Fruit fly (Drosophila melanogaster) whole organism, adult: ENCODE measurements around the gene RhoGAP15B.

ENCODE experiments used
- CG11617 ChIP-seq: fragments of 200-800 bp; sonication (Bioruptor generic); optimal IDR thresholded peaks from 2 replicates; lab custom pipeline; 2017; ENCODE audit warnings: mild to moderate bottlenecking, missing biosample characterization, missing genetic modification reagents, missing genetic modification characterization
- CG12768 ChIP-seq: fragments of 200-800 bp; sonication (Bioruptor generic); optimal IDR thresholded peaks from 2 replicates; lab custom pipeline; 2017; ENCODE audit warnings: missing biosample characterization, missing genetic modification characterization, mild to moderate bottlenecking, moderate library complexity, missing genetic modification reagents
- CG14711 ChIP-seq: fragments of 200-800 bp; sonication (Bioruptor generic); optimal IDR thresholded peaks from 2 replicates; lab custom pipeline; 2018; ENCODE audit warnings: missing biosample characterization, mild to moderate bottlenecking, missing genetic modification characterization, moderate library complexity
- CG1620 ChIP-seq: fragments of 200-800 bp; sonication (Bioruptor generic); optimal IDR thresholded peaks from 2 replicates; lab custom pipeline; 2016; ENCODE audit warnings: missing biosample characterization, missing genetic modification characterization
- CG33017 ChIP-seq: fragments of 200-800 bp; sonication (Bioruptor generic); optimal IDR thresholded peaks from 2 replicates; lab custom pipeline; 2018; ENCODE audit warnings: missing biosample characterization, mild to moderate bottlenecking, missing genetic modification characterization, moderate library complexity
- CG5204 ChIP-seq: fragments of 200-800 bp; sonication (Bioruptor generic); optimal IDR thresholded peaks from 2 replicates; lab custom pipeline; 2016; ENCODE audit warnings: missing biosample characterization, missing genetic modification characterization
- CG7045 ChIP-seq: fragments of 200-800 bp; sonication (Bioruptor generic); optimal IDR thresholded peaks from 2 replicates; lab custom pipeline; 2017; ENCODE audit warnings: missing biosample characterization, mild to moderate bottlenecking, missing genetic modification characterization
- CG7101 ChIP-seq: fragments of 200-800 bp; sonication (Bioruptor generic); optimal IDR thresholded peaks from 2 replicates; lab custom pipeline; 2018; ENCODE audit warnings: missing biosample characterization, mild to moderate bottlenecking, missing genetic modification characterization, moderate library complexity
- Clk ChIP-seq: fragments of 200-800 bp; sonication (Bioruptor generic); optimal IDR thresholded peaks from 2 replicates; lab custom pipeline; 2017; ENCODE audit warnings: missing biosample characterization, missing genetic modification characterization
- Crg-1 ChIP-seq: fragments of 200-800 bp; sonication (Bioruptor generic); optimal IDR thresholded peaks from 2 replicates; lab custom pipeline; 2016; ENCODE audit warnings: missing biosample characterization, missing genetic modification characterization
- Hr96 ChIP-seq: fragments of 200-800 bp; sonication (Bioruptor generic); optimal IDR thresholded peaks from 2 replicates; lab custom pipeline; 2016; ENCODE audit warnings: missing biosample characterization, missing genetic modification characterization
- Mnt ChIP-seq: fragments of 200-800 bp; sonication (Bioruptor generic); optimal IDR thresholded peaks from 2 replicates; lab custom pipeline; 2016; ENCODE audit warnings: missing biosample characterization, mild to moderate bottlenecking, missing genetic modification characterization
- bab1 ChIP-seq: fragments of 200-800 bp; sonication (Bioruptor generic); optimal IDR thresholded peaks from 3 replicates; lab custom pipeline; 2019; ENCODE audit warnings: missing biosample characterization, mild to moderate bottlenecking, missing genetic modification characterization, moderate library complexity
- cic ChIP-seq: fragments of 200-800 bp; sonication (Bioruptor generic); optimal IDR thresholded peaks from 2 replicates; lab custom pipeline; 2017; ENCODE audit warnings: missing biosample characterization, mild to moderate bottlenecking, missing genetic modification characterization, moderate library complexity
- cnc ChIP-seq, 2 experiments: fragments of >200 bp; optimal IDR thresholded peaks; 2 replicates each; lab custom pipeline; 2017
- kay ChIP-seq: fragments of 200-800 bp; sonication (Bioruptor generic); peaks from one replicate; lab custom pipeline; 2016; ENCODE audit warnings: missing biosample characterization, missing genetic modification characterization, borderline replicate concordance
- ovo ChIP-seq: fragments of 200-800 bp; sonication (Bioruptor generic); optimal IDR thresholded peaks from 2 replicates; lab custom pipeline; 2016; ENCODE audit warnings: missing biosample characterization, missing genetic modification characterization
- pad ChIP-seq: fragments of 200-800 bp; sonication (Bioruptor generic); optimal IDR thresholded peaks from 3 replicates; lab custom pipeline; 2017; ENCODE audit warnings: missing biosample characterization, missing genetic modification characterization, mild to moderate bottlenecking, moderate library complexity, missing genetic modification reagents
- tj ChIP-seq: fragments of 200-800 bp; sonication (Bioruptor generic); optimal IDR thresholded peaks from 3 replicates; lab custom pipeline; 2017; ENCODE audit warnings: missing biosample characterization, mild to moderate bottlenecking, missing genetic modification characterization, moderate library complexity
- toe ChIP-seq: fragments of 200-800 bp; sonication (Bioruptor generic); optimal IDR thresholded peaks from 2 replicates; lab custom pipeline; 2016; ENCODE audit warnings: missing biosample characterization, missing genetic modification characterization

The RhoGAP15B gene

dm6 chrX:16907675-16908074 is 35.4 kb upstream of the RhoGAP15B start:
- no peak for TF ChIP-seq Hr96 (GFP tag; lab: Kevin White, UChicago)
- TF ChIP-seq kay = no peak
- no peak for TF ChIP-seq CG14711 (tag; lab: Kevin White, UChicago)
- no peak for TF ChIP-seq Crg-1 (GFP tag; lab: Kevin White, UChicago)
- no peak for TF ChIP-seq CG5204
- TF ChIP-seq CG12768 = no peak
- TF ChIP-seq CG33017 = no peak
- no peak for TF ChIP-seq ovo
- no peak for TF ChIP-seq CG7045 (GFP tag; lab: Kevin White, UChicago)
- no peak for TF ChIP-seq toe (GFP tag; lab: Kevin White, UChicago)
- TF ChIP-seq pad (GFP tag; lab: Kevin White, UChicago) = no peak
- no peak for TF ChIP-seq Mnt

DNA sequence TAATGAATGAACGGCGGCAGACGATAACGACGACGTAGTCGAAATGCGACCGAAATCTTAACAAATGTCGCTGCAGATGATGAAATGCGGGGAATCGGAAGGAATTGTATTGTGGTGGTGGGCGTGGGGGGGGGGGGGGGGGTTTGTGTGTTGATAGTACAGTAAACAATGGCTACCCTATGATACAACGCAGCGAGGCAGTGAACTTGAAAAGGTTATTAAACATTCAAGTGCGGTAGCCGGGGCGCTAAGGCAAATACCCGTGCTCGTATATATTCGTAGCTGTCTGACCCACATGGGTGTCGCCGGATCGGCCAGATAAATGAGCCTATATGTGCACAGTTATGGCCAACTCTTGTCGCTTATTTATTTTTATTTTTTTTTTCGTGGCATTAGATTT is 33.8 kb upstream of the RhoGAP15B start:
- TF ChIP-seq pad (GFP tag; lab: Kevin White, UChicago) (no peak), kay (no peak), ovo (no peak), CG12768 (no peak), Crg-1 (GFP tag; lab: Kevin White, UChicago) (no peak), Clk (GFP tag; lab: Kevin White, UChicago) (no peak), CG7101 (tag; lab: Kevin White, UChicago) (no peak)

dm6 chrX:16909886-16910285 is 33.2 kb upstream of the RhoGAP15B start:
- no peak for TF ChIP-seq CG12768
- no peak for TF ChIP-seq Mnt
- no peak for TF ChIP-seq CG11617 (GFP tag; lab: Kevin White, UChicago)
- no peak for TF ChIP-seq bab1 (GFP tag; lab: Kevin White, UChicago)
- no peak for TF ChIP-seq cic
- no peak for TF ChIP-seq CG33017
- no peak for TF ChIP-seq cnc (optimal IDR thresholded peaks at IDR 0.05; lab: Kevin White, UChicago)
- TF ChIP-seq kay = no peak
- TF ChIP-seq Clk (GFP tag; lab: Kevin White, UChicago) = no peak
- no peak for TF ChIP-seq Hr96 (GFP tag; lab: Kevin White, UChicago)
- no peak for TF ChIP-seq toe (GFP tag; lab: Kevin White, UChicago)
- no peak for TF ChIP-seq CG5204

- no peak for TF ChIP-seq Mnt
- TF ChIP-seq bab1 (GFP tag; lab: Kevin White, UChicago) = no peak
- TF ChIP-seq CG12768 = no peak
- TF ChIP-seq Hr96 (GFP tag; lab: Kevin White, UChicago) = no peak
- TF ChIP-seq CG7045 (GFP tag; lab: Kevin White, UChicago) = no peak
- TF ChIP-seq pad (GFP tag; lab: Kevin White, UChicago) = no peak
- TF ChIP-seq toe (GFP tag; lab: Kevin White, UChicago) = no peak
- TF ChIP-seq Clk (GFP tag; lab: Kevin White, UChicago) = no peak
- TF ChIP-seq cnc (optimal IDR thresholded peaks at IDR 0.05; lab: Kevin White, UChicago) = no peak
- no peak for TF ChIP-seq CG14711 (tag; lab: Kevin White, UChicago)
- TF ChIP-seq CG5204 = no peak
- TF ChIP-seq ovo = no peak
- TF ChIP-seq tj = no peak
- no peak for TF ChIP-seq kay
- no peak for TF ChIP-seq CG11617 (GFP tag; lab: Kevin White, UChicago)
- no peak for TF ChIP-seq CG1620 (GFP tag; lab: Kevin White, UChicago)
- no peak for TF ChIP-seq cic
- TF ChIP-seq Crg-1 (GFP tag; lab: Kevin White, UChicago) = no peak
- no peak for TF ChIP-seq CG7101 (tag; lab: Kevin White, UChicago)
Observed at dm6 chrX:16911962-16912361, 31.1 kb upstream of the RhoGAP15B start.

dm6 chrX:16912965-16913755 is 29.9 kb upstream of the RhoGAP15B start, which contains the start of gene CG4928:
Gene CG4928, plus strand, starts transcription at chrX:16913180.
- peak; percentile 9 for TF ChIP-seq ovo
- no peak for TF ChIP-seq kay
- TF ChIP-seq bab1 (GFP tag; lab: Kevin White, UChicago) = no peak
- peak; percentile 35 for TF ChIP-seq tj
- no peak for TF ChIP-seq CG5204
- TF ChIP-seq Hr96 (GFP tag; lab: Kevin White, UChicago) = no peak

dm6 chrX:16917462-16917861 is 25.6 kb upstream of the RhoGAP15B start:
- no peak for TF ChIP-seq Mnt
- TF ChIP-seq tj = no peak
- TF ChIP-seq Hr96 (GFP tag; lab: Kevin White, UChicago) = no peak
- no peak for TF ChIP-seq bab1 (GFP tag; lab: Kevin White, UChicago)
- no peak for TF ChIP-seq CG33017
- no peak for TF ChIP-seq CG7101 (tag; lab: Kevin White, UChicago)
- TF ChIP-seq kay = no peak
- no peak for TF ChIP-seq ovo
- TF ChIP-seq CG1620 (GFP tag; lab: Kevin White, UChicago) = no peak
- TF ChIP-seq CG5204 = no peak
- TF ChIP-seq Crg-1 (GFP tag; lab: Kevin White, UChicago) = no peak
- no peak for TF ChIP-seq toe (GFP tag; lab: Kevin White, UChicago)
- TF ChIP-seq Clk (GFP tag; lab: Kevin White, UChicago) = no peak
- no peak for TF ChIP-seq cnc (optimal IDR thresholded peaks at IDR 0.05; lab: Kevin White, UChicago)
- TF ChIP-seq cic = no peak
- no peak for TF ChIP-seq pad (GFP tag; lab: Kevin White, UChicago)
- TF ChIP-seq CG11617 (GFP tag; lab: Kevin White, UChicago) = no peak
